Fruit fly (Drosophila melanogaster) whole organism, embryonic: ENCODE data around the gene CG15923.

Source experiments
- CG10147 ChIP-seq: fragments of 200-800 bp; sonication (Bioruptor generic); optimal IDR thresholded peaks from 2 replicates; lab custom pipeline; 2019; ENCODE audit warnings: missing biosample characterization, mild to moderate bottlenecking, missing genetic modification characterization, moderate library complexity
- CG10366 ChIP-seq: fragments of 200-800 bp; sonication (Bioruptor generic); IDR thresholded peaks from 2 replicates; pipeline ENCODE4 v1.3.6; 2022; ENCODE audit warnings: missing biosample characterization, missing genetic modification characterization
- CG13624 ChIP-seq: fragments of 200-800 bp; sonication (Bioruptor generic); optimal IDR thresholded peaks from 2 replicates; lab custom pipeline; 2016; ENCODE audit warnings: missing biosample characterization, missing genetic modification characterization
- CG13775 ChIP-seq: fragments of 200-800 bp; sonication (Bioruptor generic); optimal IDR thresholded peaks from 3 replicates; lab custom pipeline; 2017; ENCODE audit warnings: missing biosample characterization, mild to moderate bottlenecking, missing genetic modification characterization
- CG14710 ChIP-seq: fragments of 200-800 bp; sonication (Bioruptor generic); optimal IDR thresholded peaks from 3 replicates; lab custom pipeline; 2019; ENCODE audit warnings: missing biosample characterization, mild to moderate bottlenecking, missing genetic modification characterization, moderate library complexity
- CG17568 ChIP-seq: fragments of 200-800 bp; sonication (Bioruptor generic); optimal IDR thresholded peaks from 2 replicates; lab custom pipeline; 2018; ENCODE audit warnings: missing biosample characterization, mild to moderate bottlenecking, missing genetic modification characterization, moderate library complexity
- CG18476 ChIP-seq: fragments of 200-800 bp; sonication (Bioruptor generic); optimal IDR thresholded peaks from 2 replicates; lab custom pipeline; 2016; ENCODE audit warnings: missing biosample characterization, mild to moderate bottlenecking, missing genetic modification characterization
- CG31224 ChIP-seq: fragments of 200-800 bp; sonication (Bioruptor generic); IDR thresholded peaks from 2 replicates; pipeline ENCODE4 v1.3.6; 2022; ENCODE audit warnings: missing biosample characterization, missing genetic modification characterization
- CG6854 ChIP-seq: fragments of 200-800 bp; sonication (Bioruptor generic); optimal IDR thresholded peaks from 3 replicates; lab custom pipeline; 2017; ENCODE audit warnings: missing biosample characterization, mild to moderate bottlenecking, missing genetic modification characterization
- CG7271 ChIP-seq: fragments of 200-800 bp; sonication (Bioruptor generic); optimal IDR thresholded peaks from 2 replicates; lab custom pipeline; 2018; ENCODE audit warnings: missing biosample characterization, mild to moderate bottlenecking, missing genetic modification characterization, moderate library complexity
- CG8478 ChIP-seq: fragments of >200 bp; optimal IDR thresholded peaks from 2 replicates; lab custom pipeline; 2018
- CG9817 ChIP-seq: fragments of 200-800 bp; sonication (Bioruptor generic); optimal IDR thresholded peaks from 2 replicates; lab custom pipeline; 2018; ENCODE audit warnings: missing biosample characterization, mild to moderate bottlenecking, missing genetic modification characterization, moderate library complexity
- D19A ChIP-seq: fragments of 200-800 bp; optimal IDR thresholded peaks from 3 replicates; lab custom pipeline; 2019; ENCODE audit warnings: missing biosample characterization, mild to moderate bottlenecking, missing genetic modification characterization, moderate library complexity
- D19B ChIP-seq: fragments of 200-800 bp; sonication (Bioruptor generic); optimal IDR thresholded peaks from 2 replicates; lab custom pipeline; 2017; ENCODE audit warnings: missing biosample characterization, mild to moderate bottlenecking, missing genetic modification characterization
- Doc3 ChIP-seq: fragments of 200-800 bp; sonication (Bioruptor generic); IDR thresholded peaks from 3 replicates; pipeline ENCODE4 v1.3.6; 2022; ENCODE audit warnings: missing biosample characterization, missing genetic modification characterization; ENCODE audit not compliant: partially characterized antibody
- Eip74EF ChIP-seq, 2 experiments: fragments of 200-800 bp in 1 of 2; fragments of >200 bp in 1 of 2; sonication (Bioruptor generic) in 1 of 2; optimal IDR thresholded peaks; 2 replicates each; lab custom pipeline; 2017 to 2019; ENCODE audit warnings: missing biosample characterization in 2 of 2, missing genetic modification characterization in 2 of 2, mild to moderate bottlenecking in 1 of 2, moderate library complexity in 1 of 2
- Gsc ChIP-seq: fragments of 200-800 bp; sonication (Bioruptor generic); IDR thresholded peaks from 2 replicates; pipeline ENCODE4 v1.3.6; 2022; ENCODE audit warnings: missing biosample characterization, missing genetic modification characterization
- H15 ChIP-seq: fragments of 200-800 bp; sonication (Bioruptor generic); IDR thresholded peaks from 3 replicates; pipeline ENCODE4 v1.3.6; 2022; ENCODE audit warnings: missing biosample characterization, missing genetic modification characterization
- HHEX ChIP-seq: fragments of 200-800 bp; sonication (Bioruptor generic); optimal IDR thresholded peaks from 3 replicates; lab custom pipeline; 2017; ENCODE audit warnings: missing biosample characterization, mild to moderate bottlenecking, missing genetic modification characterization, missing genetic modification reagents
- Hmx ChIP-seq: fragments of 200-800 bp; sonication (Bioruptor generic); optimal IDR thresholded peaks from 2 replicates; lab custom pipeline; 2016; ENCODE audit warnings: missing biosample characterization, missing genetic modification characterization
- Hr3 ChIP-seq: fragments of 200-800 bp; sonication (Bioruptor generic); optimal IDR thresholded peaks from 3 replicates; lab custom pipeline; 2016; ENCODE audit warnings: missing biosample characterization, missing genetic modification characterization
- Kr ChIP-seq: fragments of 200-800 bp; sonication (Bioruptor generic); optimal IDR thresholded peaks from 2 replicates; lab custom pipeline; 2017; ENCODE audit warnings: missing biosample characterization, mild to moderate bottlenecking, missing genetic modification characterization
- Lhr ChIP-seq: fragments of 200-800 bp; sonication (Bioruptor generic); optimal IDR thresholded peaks from 3 replicates; lab custom pipeline; 2017; ENCODE audit warnings: mild to moderate bottlenecking, missing biosample characterization, missing genetic modification reagents, missing genetic modification characterization
- MBD-R2 ChIP-seq: fragments of 200-800 bp; sonication (Bioruptor generic); IDR thresholded peaks from 2 replicates; pipeline ENCODE4 v1.3.6; 2022; ENCODE audit warnings: missing biosample characterization, missing genetic modification characterization
- Meics ChIP-seq: fragments of 200-800 bp; sonication (Bioruptor generic); optimal IDR thresholded peaks from 2 replicates; lab custom pipeline; 2017; ENCODE audit warnings: missing biosample characterization, mild to moderate bottlenecking, missing genetic modification characterization
- Neu2 ChIP-seq: fragments of 200-800 bp; sonication (Bioruptor generic); optimal IDR thresholded peaks from 3 replicates; lab custom pipeline; 2016; ENCODE audit warnings: missing biosample characterization, missing genetic modification characterization, borderline replicate concordance
- Xbp1 ChIP-seq: fragments of 200-800 bp; sonication (Bioruptor generic); optimal IDR thresholded peaks from 3 replicates; lab custom pipeline; 2016; ENCODE audit warnings: missing biosample characterization, mild to moderate bottlenecking, missing genetic modification characterization
- btn ChIP-seq: fragments of 200-800 bp; sonication (Bioruptor generic); optimal IDR thresholded peaks from 2 replicates; lab custom pipeline; 2016; ENCODE audit warnings: missing biosample characterization, missing genetic modification characterization
- cg ChIP-seq: fragments of 200-800 bp; sonication (Bioruptor generic); optimal IDR thresholded peaks from 3 replicates; lab custom pipeline; 2019; ENCODE audit warnings: missing biosample characterization, mild to moderate bottlenecking, missing genetic modification characterization, moderate library complexity
- ci ChIP-seq: fragments of 200-800 bp; sonication (Bioruptor generic); IDR thresholded peaks from 3 replicates; pipeline ENCODE4 v1.3.6; 2022; ENCODE audit warnings: missing biosample characterization, missing genetic modification characterization
- en ChIP-seq: fragments of 200-800 bp; sonication (Bioruptor generic); optimal IDR thresholded peaks from 2 replicates; lab custom pipeline; 2016; ENCODE audit warnings: missing biosample characterization, missing genetic modification characterization
- esg ChIP-seq: fragments of 200-800 bp; sonication (Bioruptor generic); conservative IDR thresholded peaks from 2 replicates; pipeline ENCODE4 v1.3.6; 2022; ENCODE audit warnings: missing biosample characterization, missing genetic modification characterization
- gem ChIP-seq: fragments of 200-800 bp; sonication (Bioruptor generic); optimal IDR thresholded peaks from 2 replicates; lab custom pipeline; 2019; ENCODE audit warnings: missing biosample characterization, mild to moderate bottlenecking, missing genetic modification characterization, moderate library complexity
- gsb ChIP-seq: fragments of 200-800 bp; sonication (Bioruptor generic); IDR thresholded peaks from 2 replicates; pipeline ENCODE4 v1.3.6; 2022; ENCODE audit warnings: missing biosample characterization, missing genetic modification characterization
- h ChIP-seq: fragments of >200 bp; optimal IDR thresholded peaks from 2 replicates; lab custom pipeline; 2017
- hbn ChIP-seq: fragments of 200-800 bp; sonication (Bioruptor generic); IDR thresholded peaks from 2 replicates; pipeline ENCODE4 v1.3.6; 2022; ENCODE audit warnings: missing biosample characterization, missing genetic modification characterization; ENCODE audit not compliant: partially characterized antibody
- klu ChIP-seq: fragments of 200-800 bp; sonication (Bioruptor generic); IDR thresholded peaks from 2 replicates; pipeline ENCODE4 v1.3.6; 2022; ENCODE audit warnings: missing biosample characterization, missing genetic modification characterization
- mirr ChIP-seq: fragments of 200-800 bp; sonication (Bioruptor generic); optimal IDR thresholded peaks from 3 replicates; lab custom pipeline; 2018; ENCODE audit warnings: missing biosample characterization, mild to moderate bottlenecking, missing genetic modification characterization
- peb ChIP-seq: fragments of 200-800 bp; sonication (Bioruptor generic); IDR thresholded peaks from 2 replicates; pipeline ENCODE4 v1.3.6; 2022; ENCODE audit warnings: missing biosample characterization, missing genetic modification characterization
- psq ChIP-seq: fragments of 200-800 bp; sonication (Bioruptor generic); optimal IDR thresholded peaks from 2 replicates; lab custom pipeline; 2017; ENCODE audit warnings: missing biosample characterization, missing genetic modification characterization
- pzg ChIP-seq: fragments of 200-800 bp; sonication (Bioruptor generic); optimal IDR thresholded peaks from 3 replicates; lab custom pipeline; 2018; ENCODE audit warnings: missing biosample characterization, mild to moderate bottlenecking, missing genetic modification characterization, moderate library complexity
- tio ChIP-seq: fragments of 200-800 bp; sonication (Bioruptor generic); optimal IDR thresholded peaks from 2 replicates; lab custom pipeline; 2017; ENCODE audit warnings: missing biosample characterization, missing genetic modification characterization, inconsistent platforms
- tna ChIP-seq: fragments of 200-800 bp; sonication (Bioruptor generic); IDR thresholded peaks from 2 replicates; pipeline ENCODE4 v1.3.6; 2022; ENCODE audit warnings: missing biosample characterization, missing genetic modification characterization; ENCODE audit not compliant: partially characterized antibody
- ttk ChIP-seq: fragments of 200-800 bp; sonication (Bioruptor generic); IDR thresholded peaks from 2 replicates; pipeline ENCODE4 v2.1.2; 2022; ENCODE audit warnings: missing biosample characterization, missing genetic modification characterization
- unc-4 ChIP-seq: fragments of 200-800 bp; sonication (Bioruptor generic); IDR thresholded peaks from 2 replicates; pipeline ENCODE4 v1.3.6; 2022; ENCODE audit warnings: missing biosample characterization, missing genetic modification characterization; ENCODE audit not compliant: partially characterized antibody
- unpg ChIP-seq: fragments of 200-800 bp; sonication (Bioruptor generic); optimal IDR thresholded peaks from 3 replicates; lab custom pipeline; 2018; ENCODE audit warnings: missing biosample characterization, mild to moderate bottlenecking, missing genetic modification characterization, moderate library complexity
- wdn ChIP-seq: fragments of 200-800 bp; sonication (Bioruptor generic); IDR thresholded peaks from 2 replicates; pipeline ENCODE4 v1.3.6; 2022; ENCODE audit warnings: missing biosample characterization, missing genetic modification characterization
- zfh1 ChIP-seq: fragments of 200-800 bp; sonication (Bioruptor generic); IDR thresholded peaks from 3 replicates; pipeline ENCODE4 v1.3.6; 2022; ENCODE audit warnings: missing biosample characterization, missing genetic modification characterization

The CG15923 gene

DNA sequence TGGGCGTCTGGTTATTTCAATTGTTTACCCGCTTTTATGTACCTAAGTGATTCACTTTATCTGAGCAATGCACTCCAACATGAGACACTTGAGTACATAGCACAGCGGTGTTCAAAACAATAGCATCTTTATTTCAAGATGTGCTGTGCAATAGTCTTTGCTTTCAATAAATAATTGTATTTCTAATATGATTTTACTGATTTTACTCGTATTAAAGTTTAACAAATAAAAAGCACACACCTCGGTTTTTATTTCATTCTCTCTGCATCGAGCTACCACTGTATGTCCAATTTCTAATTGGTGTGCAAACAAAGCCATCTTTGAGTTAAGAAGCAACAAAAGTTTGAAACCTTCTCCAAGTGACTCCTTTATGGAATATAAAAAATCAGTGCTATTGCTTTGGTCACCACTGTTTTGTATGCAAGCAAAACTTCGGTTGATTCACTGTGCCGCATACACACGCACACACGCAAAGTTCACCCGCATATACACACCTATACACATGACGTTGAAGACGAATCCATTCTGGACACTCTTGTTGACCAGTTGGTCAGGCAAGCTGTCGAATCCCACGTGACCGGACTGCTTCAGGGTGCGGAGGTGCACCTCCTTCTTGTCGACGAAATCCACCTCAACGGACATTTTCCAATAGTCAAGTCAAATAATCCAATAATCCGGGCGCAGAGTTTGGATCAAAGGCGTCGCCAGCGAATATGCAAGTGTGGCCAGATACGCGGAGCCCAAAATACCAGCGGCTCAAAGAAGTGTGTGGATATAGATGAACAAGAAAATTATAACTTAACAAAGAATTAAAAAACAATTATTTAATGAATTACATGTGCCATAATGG is 28.8 kb downstream of the CG15923 start, which contains the start of gene Septin2 (continued):
- TF ChIP-seq Hmx (GFP tag; lab: Kevin White, UChicago) (peak; percentile 12), gsb (GFP tag; lab: Robert Waterston, UW) (no peak), CG10147 (GFP tag; lab: Kevin White, UChicago) (peak; percentile 62), CG17568 (GFP tag; lab: Kevin White, UChicago) (peak; percentile 77), mirr (GFP tag; lab: Kevin White, UChicago) (no peak), zfh1 (GFP tag; lab: Robert Waterston, UW) (peak; percentile 73), CG9817 (tag; lab: Kevin White, UChicago) (peak; percentile 34), CG31224 (GFP tag; lab: Robert Waterston, UW) (no peak), pzg (peak; percentile 44), Neu2 (GFP tag; lab: Kevin White, UChicago) (no peak), CG10366 (peak; percentile 49; the same call in 1 of the 2 replicates), CG14710 (tag; lab: Kevin White, UChicago) (peak; percentile 85), D19A (tag; lab: Kevin White, UChicago) (peak; percentile 83), MBD-R2 (no peak; the same call in none of the 2 replicates), klu (no peak), Doc3 (GFP tag; lab: Robert Waterston, UW) (no peak), Xbp1 (GFP tag; lab: Kevin White, UChicago) (peak; percentile 79), psq (GFP tag; lab: Kevin White, UChicago) (peak; percentile 13), esg (GFP tag; lab: Robert Waterston, UW) (peak; percentile 44; the same call in 1 of the 2 replicates), CG8478 (lab: Kevin White, UChicago) (peak; percentile 76), cg (GFP tag; lab: Kevin White, UChicago) (peak; percentile 88), HHEX (GFP tag; lab: Kevin White, UChicago) (peak; percentile 84), ci (GFP tag; lab: Robert Waterston, UW) (peak; percentile 63; the same call in 2 of the 3 replicates), en (peak; percentile 28), unc-4 (GFP tag; lab: Robert Waterston, UW) (0 out of 2 replicates have a peak, but pooled peaks have one; percentile 32), D19B (GFP tag; lab: Kevin White, UChicago) (peak; percentile 32), gem (peak; percentile 88), h (lab: Kevin White, UChicago) (no peak), Lhr (GFP tag; lab: Kevin White, UChicago) (peak; percentile 70), CG18476 (peak; percentile 81), CG7271 (no peak), Hr3 (GFP tag; lab: Kevin White, UChicago) (peak; percentile 74), unpg (peak; percentile 59), Meics (GFP tag; lab: Kevin White, UChicago) (peak; percentile 71), H15 (GFP tag; lab: Robert Waterston, UW) (no peak), wdn (GFP tag; lab: Robert Waterston, UW) (no peak), CG13624 (GFP tag; lab: Kevin White, UChicago) (peak; percentile 55), Kr (GFP tag; lab: Kevin White, UChicago) (no peak), CG13775 (GFP tag; lab: Kevin White, UChicago) (peak; percentile 75), ttk (GFP tag; lab: Robert Waterston, UW) (peak; percentile 67; the same call in 1 of the 2 replicates), Eip74EF (GFP tag; optimal IDR thresholded peaks at IDR 0.05; lab: Kevin White, UChicago) (peak in 1 of 2 experiments; percentile 83), Gsc (GFP tag; lab: Robert Waterston, UW) (peak; percentile 11; the same call in 1 of the 2 replicates), btn (peak; percentile 56), hbn (no peak), tna (GFP tag; lab: Robert Waterston, UW) (no peak), CG6854 (GFP tag; lab: Kevin White, UChicago) (peak; percentile 54), tio (peak; percentile 88), peb (GFP tag; lab: Robert Waterston, UW) (0 out of 2 replicates have a peak, but pooled peaks have one; percentile 15)
